Worm (Caenorhabditis elegans): ENCODE data around the gene W09G12.6.
"Not testable (repeated sequence)": the region's sequence is repeated elsewhere in the genome, so short reads cannot be mapped to it uniquely, and the experiment has no call there.

DNA sequence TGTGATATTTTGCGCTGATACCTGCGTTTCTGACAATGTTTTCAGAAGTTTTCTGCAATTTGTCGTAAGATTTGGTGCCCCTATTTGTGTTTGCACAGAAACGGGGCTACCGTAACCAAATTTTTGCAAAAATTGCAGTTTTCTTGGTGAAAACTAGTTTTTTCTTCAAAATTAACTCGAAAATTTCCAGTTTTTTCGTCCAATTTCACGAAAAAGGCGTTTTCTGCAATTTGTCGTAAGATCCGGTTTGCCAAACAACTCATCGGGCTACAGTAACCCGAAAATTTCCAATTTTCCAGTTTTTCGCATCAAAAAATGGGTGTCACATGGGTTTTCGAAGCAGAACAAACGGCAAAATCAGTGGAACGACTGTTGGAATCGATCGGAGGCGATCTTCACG, 44.2 kb upstream of the W09G12.6 start, which contains the start of gene mdt-20:
- not testable (repeated sequence) for TF ChIP-seq nhr-28 (tag; optimal IDR thresholded peaks at IDR 0.05); ztf-11 (tag; optimal IDR thresholded peaks at IDR 0.05); ceh-43 (GFP tag; optimal IDR thresholded peaks at IDR 0.05)

All from whole organism, mixed stage, embryonic.